Worm (Caenorhabditis elegans) whole organism, early embryonic: Measurements from ENCODE around the gene R05F9.7.
A peak's percentile ranks its signal among the peaks of the same experiment; 100 is the strongest.

ENCODE experiments used
- B0310.2 ChIP-seq: sonication (generic microtip); optimal IDR thresholded peaks from 2 replicates; lab custom pipeline; 2016; ENCODE audit warnings: mild to moderate bottlenecking, missing genetic modification characterization, missing compliant biosample characterization
- F13C5.2 ChIP-seq: sonication (generic microtip); optimal IDR thresholded peaks from 2 replicates; lab custom pipeline; 2017; ENCODE audit warnings: mild to moderate bottlenecking, missing genetic modification characterization, inconsistent platforms, missing compliant biosample characterization
- aly-1 ChIP-seq: sonication (generic microtip); optimal IDR thresholded peaks from 2 replicates; lab custom pipeline; 2016; ENCODE audit warnings: missing genetic modification characterization, missing compliant biosample characterization
- ama-1 ChIP-seq: fragments of 150-350 bp; optimal IDR thresholded peaks from 2 replicates; lab custom pipeline; 2014
- ceh-13 ChIP-seq: fragments of 200-800 bp; sonication (Bioruptor generic); optimal IDR thresholded peaks from 2 replicates; lab custom pipeline; 2018; ENCODE audit warnings: mild to moderate bottlenecking, missing genetic modification characterization, missing compliant biosample characterization
- ceh-36 ChIP-seq: sonication (generic microtip); optimal IDR thresholded peaks from 2 replicates; lab custom pipeline; 2016; ENCODE audit warnings: missing genetic modification characterization, inconsistent platforms, missing compliant biosample characterization
- ets-7 ChIP-seq: sonication (generic microtip); optimal IDR thresholded peaks from 2 replicates; lab custom pipeline; 2016; ENCODE audit warnings: missing genotype, missing genetic modification characterization, missing compliant biosample characterization
- flt-1 ChIP-seq: fragments of 200-800 bp; sonication (Bioruptor generic); IDR thresholded peaks from 2 replicates; pipeline ENCODE4 v1.3.6; 2022; ENCODE audit warnings: missing genetic modification characterization, missing compliant biosample characterization
- hmbx-1 ChIP-seq: sonication (generic microtip); optimal IDR thresholded peaks from 2 replicates; lab custom pipeline; 2016; ENCODE audit warnings: mild to moderate bottlenecking, missing genetic modification characterization, missing compliant biosample characterization
- hmg-4 ChIP-seq: fragments of 200-800 bp; sonication (Bioruptor generic); optimal IDR thresholded peaks from 2 replicates; lab custom pipeline; 2018; ENCODE audit warnings: mild to moderate bottlenecking, missing genetic modification characterization, missing compliant biosample characterization
- hnd-1 ChIP-seq: sonication (generic microtip); optimal IDR thresholded peaks from 2 replicates; lab custom pipeline; 2016; ENCODE audit warnings: missing genetic modification characterization, missing compliant biosample characterization
- pes-1 ChIP-seq: fragments of 200-800 bp; sonication (Bioruptor generic); IDR thresholded peaks from 2 replicates; pipeline ENCODE4 v1.3.6; 2022; ENCODE audit warnings: missing genetic modification reagents, missing genetic modification characterization, missing compliant biosample characterization
- scrt-1 ChIP-seq: fragments of 200-800 bp; sonication (Bioruptor generic); IDR thresholded peaks from 2 replicates; pipeline ENCODE4 v1.3.6; 2022; ENCODE audit warnings: missing genetic modification characterization, missing compliant biosample characterization
- sea-1 ChIP-seq: fragments of 200-800 bp; sonication (Bioruptor generic); conservative IDR thresholded peaks from 2 replicates; pipeline ENCODE4 v1.3.6; 2022; ENCODE audit warnings: missing genetic modification characterization, missing compliant biosample characterization
- tbx-11 ChIP-seq: fragments of 200-800 bp; sonication (Bioruptor generic); IDR thresholded peaks from 2 replicates; pipeline ENCODE4 v1.3.6; 2022; ENCODE audit warnings: missing genetic modification characterization, missing compliant biosample characterization
- tbx-37 ChIP-seq: fragments of 200-800 bp; sonication (Bioruptor generic); conservative IDR thresholded peaks from 2 replicates; pipeline ENCODE4 v1.3.6; 2022; ENCODE audit warnings: missing genetic modification reagents, missing genetic modification characterization, missing compliant biosample characterization
- tra-4 ChIP-seq: sonication (generic microtip); optimal IDR thresholded peaks from 2 replicates; lab custom pipeline; 2017; ENCODE audit warnings: missing genetic modification characterization, missing compliant biosample characterization

The R05F9.7 gene

ce11 chrII:4867476-4867875, 18.6 kb upstream of the R05F9.7 start, which contains the start of gene col-17:
col-17 (minus strand) TSS chrII:4867576.
- TF ChIP-seq scrt-1 (no peak), hmbx-1 (no peak), ceh-36 (tag; lab: Kevin White, UChicago) (no peak), F13C5.2 (tag; lab: Kevin White, UChicago) (no peak), flt-1 (GFP tag; lab: Robert Waterston, UW) (no peak), tbx-37 (GFP tag; lab: Robert Waterston, UW) (no peak), ceh-13 (GFP tag; lab: Kevin White, UChicago) (no peak), hmg-4 (GFP tag; lab: Kevin White, UChicago) (no peak), ama-1 (lab: Kevin White, UChicago) (no peak), pes-1 (GFP tag; lab: Robert Waterston, UW) (no peak), tbx-11 (GFP tag; lab: Robert Waterston, UW) (no peak), tra-4 (tag; lab: Kevin White, UChicago) (no peak), hnd-1 (tag; lab: Kevin White, UChicago) (no peak), B0310.2 (tag; lab: Kevin White, UChicago) (no peak), ets-7 (no peak), sea-1 (GFP tag; lab: Robert Waterston, UW) (no peak), aly-1 (tag; lab: Kevin White, UChicago) (no peak)

ce11 chrII:4869793-4870343, 16.2 kb upstream of the R05F9.7 start:
- TF ChIP-seq sea-1 (GFP tag; lab: Robert Waterston, UW) (no peak), tbx-11 (GFP tag; lab: Robert Waterston, UW) (0 out of 2 replicates have a peak, but pooled peaks have one; percentile 39)

ce11 chrII:4870691-4871090, 15.4 kb upstream of the R05F9.7 start, which contains the start of gene col-20:
col-20 (minus strand) TSS chrII:4870791.
- TF ChIP-seq tbx-37 (GFP tag; lab: Robert Waterston, UW) (no peak), ceh-13 (GFP tag; lab: Kevin White, UChicago) (no peak), flt-1 (GFP tag; lab: Robert Waterston, UW) (no peak), B0310.2 (tag; lab: Kevin White, UChicago) (no peak), ets-7 (no peak), hmbx-1 (no peak), pes-1 (GFP tag; lab: Robert Waterston, UW) (no peak), scrt-1 (no peak), hmg-4 (GFP tag; lab: Kevin White, UChicago) (no peak), ama-1 (lab: Kevin White, UChicago) (no peak), ceh-36 (tag; lab: Kevin White, UChicago) (no peak), F13C5.2 (tag; lab: Kevin White, UChicago) (no peak), sea-1 (GFP tag; lab: Robert Waterston, UW) (no peak)

ce11 chrII:4871834-4872233, 14.2 kb upstream of the R05F9.7 start:
- TF ChIP-seq hmbx-1 (no peak), sea-1 (GFP tag; lab: Robert Waterston, UW) (no peak), B0310.2 (tag; lab: Kevin White, UChicago) (no peak), hnd-1 (tag; lab: Kevin White, UChicago) (no peak), pes-1 (GFP tag; lab: Robert Waterston, UW) (no peak), ets-7 (no peak), tra-4 (tag; lab: Kevin White, UChicago) (no peak), F13C5.2 (tag; lab: Kevin White, UChicago) (no peak), tbx-37 (GFP tag; lab: Robert Waterston, UW) (no peak)

- 0 out of 2 replicates have a peak, but pooled peaks have one; percentile 24 for TF ChIP-seq sea-1 (GFP tag; lab: Robert Waterston, UW)
Measured at ce11 chrII:4872359-4872758, 13.7 kb upstream of the R05F9.7 start.

- TF ChIP-seq flt-1 (GFP tag; lab: Robert Waterston, UW): no peak
- TF ChIP-seq ceh-13 (GFP tag; lab: Kevin White, UChicago): no peak
- TF ChIP-seq hmg-4 (GFP tag; lab: Kevin White, UChicago): no peak
- TF ChIP-seq ets-7: no peak
- TF ChIP-seq B0310.2 (tag; lab: Kevin White, UChicago): no peak
- TF ChIP-seq hmbx-1: no peak
- no peak for TF ChIP-seq tbx-11 (GFP tag; lab: Robert Waterston, UW)
- TF ChIP-seq ceh-36 (tag; lab: Kevin White, UChicago): no peak
- no peak for TF ChIP-seq ama-1 (lab: Kevin White, UChicago)
- TF ChIP-seq pes-1 (GFP tag; lab: Robert Waterston, UW): no peak
- TF ChIP-seq tra-4 (tag; lab: Kevin White, UChicago): no peak
- no peak for TF ChIP-seq F13C5.2 (tag; lab: Kevin White, UChicago)
- no peak for TF ChIP-seq sea-1 (GFP tag; lab: Robert Waterston, UW)
- no peak for TF ChIP-seq tbx-37 (GFP tag; lab: Robert Waterston, UW)
- TF ChIP-seq aly-1 (tag; lab: Kevin White, UChicago): no peak
- TF ChIP-seq scrt-1: no peak
- no peak for TF ChIP-seq hnd-1 (tag; lab: Kevin White, UChicago)
Measured at ce11 chrII:4873029-4873428, 13.0 kb upstream of the R05F9.7 start, which contains the start of gene col-73. col-73 (minus strand) TSS chrII:4873129.

- no peak for TF ChIP-seq aly-1 (tag; lab: Kevin White, UChicago)
- no peak for TF ChIP-seq sea-1 (GFP tag; lab: Robert Waterston, UW)
- no peak for TF ChIP-seq scrt-1
- TF ChIP-seq hmbx-1: no peak
- no peak for TF ChIP-seq ceh-13 (GFP tag; lab: Kevin White, UChicago)
- no peak for TF ChIP-seq hmg-4 (GFP tag; lab: Kevin White, UChicago)
- TF ChIP-seq B0310.2 (tag; lab: Kevin White, UChicago): no peak
- no peak for TF ChIP-seq ets-7
- no peak for TF ChIP-seq tbx-11 (GFP tag; lab: Robert Waterston, UW)
- no peak for TF ChIP-seq tra-4 (tag; lab: Kevin White, UChicago)
Measured at ce11 chrII:4874335-4874861, 11.7 kb upstream of the R05F9.7 start, which contains the start of gene F11G11.15. F11G11.15 (plus strand) TSS chrII:4874845.
